Fruit fly (Drosophila melanogaster) whole organism, embryonic: ENCODE results near the gene ric8a.
A peak's percentile ranks its signal among the peaks of the same experiment; 100 is the strongest.

Source experiments
- Ada2b ChIP-seq: fragments of 200-800 bp; sonication (Bioruptor generic); IDR thresholded peaks from 2 replicates; pipeline ENCODE4 v1.3.6; 2022; ENCODE audit warnings: missing biosample characterization, missing genetic modification characterization
- Bteb2 ChIP-seq: fragments of 200-800 bp; sonication (Bioruptor generic); optimal IDR thresholded peaks from 2 replicates; lab custom pipeline; 2016; ENCODE audit warnings: missing biosample characterization, missing genetic modification characterization
- CG10147 ChIP-seq: fragments of 200-800 bp; sonication (Bioruptor generic); optimal IDR thresholded peaks from 2 replicates; lab custom pipeline; 2019; ENCODE audit warnings: missing biosample characterization, mild to moderate bottlenecking, missing genetic modification characterization, moderate library complexity
- CG10267 ChIP-seq: fragments of 200-800 bp; sonication (Bioruptor generic); optimal IDR thresholded peaks from 2 replicates; lab custom pipeline; 2018; ENCODE audit warnings: missing biosample characterization, mild to moderate bottlenecking, missing genetic modification characterization, moderate library complexity
- CG10431 ChIP-seq: fragments of 200-800 bp; sonication (Bioruptor generic); optimal IDR thresholded peaks from 3 replicates; lab custom pipeline; 2018; ENCODE audit warnings: missing biosample characterization, mild to moderate bottlenecking, missing genetic modification characterization
- CG12236 ChIP-seq: fragments of 200-800 bp; sonication (Bioruptor generic); optimal IDR thresholded peaks from 2 replicates; lab custom pipeline; 2016; ENCODE audit warnings: missing biosample characterization, missing genetic modification characterization
- CG12942 ChIP-seq: fragments of 200-800 bp; sonication (Bioruptor generic); optimal IDR thresholded peaks from 3 replicates; lab custom pipeline; 2016; ENCODE audit warnings: missing biosample characterization, missing genetic modification characterization
- CG13296 ChIP-seq: fragments of 200-800 bp; sonication (Bioruptor generic); optimal IDR thresholded peaks from 3 replicates; lab custom pipeline; 2018; ENCODE audit warnings: missing biosample characterization, mild to moderate bottlenecking, missing genetic modification characterization
- CG13424 ChIP-seq: fragments of 200-800 bp; sonication (Bioruptor generic); optimal IDR thresholded peaks from 2 replicates; lab custom pipeline; 2019; ENCODE audit warnings: missing biosample characterization, mild to moderate bottlenecking, missing genetic modification characterization, moderate library complexity
- CG13775 ChIP-seq: fragments of 200-800 bp; sonication (Bioruptor generic); optimal IDR thresholded peaks from 3 replicates; lab custom pipeline; 2017; ENCODE audit warnings: missing biosample characterization, mild to moderate bottlenecking, missing genetic modification characterization
- CG15269 ChIP-seq: fragments of 200-800 bp; sonication (Bioruptor generic); optimal IDR thresholded peaks from 2 replicates; lab custom pipeline; 2018; ENCODE audit warnings: missing biosample characterization, mild to moderate bottlenecking, missing genetic modification characterization, moderate library complexity
- CG15601 ChIP-seq: fragments of 200-800 bp; sonication (Bioruptor generic); optimal IDR thresholded peaks from 3 replicates; lab custom pipeline; 2019; ENCODE audit warnings: missing biosample characterization, mild to moderate bottlenecking, missing genetic modification characterization, moderate library complexity
- CG1603 ChIP-seq: fragments of 200-800 bp; sonication (Bioruptor generic); optimal IDR thresholded peaks from 2 replicates; lab custom pipeline; 2019; ENCODE audit warnings: missing biosample characterization, mild to moderate bottlenecking, missing genetic modification characterization, moderate library complexity
- CG17186 ChIP-seq: fragments of 200-800 bp; sonication (Bioruptor generic); optimal IDR thresholded peaks from 3 replicates; lab custom pipeline; 2017; ENCODE audit warnings: missing biosample characterization, missing genetic modification reagents, missing genetic modification characterization
- CG30431 ChIP-seq: fragments of 200-800 bp; sonication (Bioruptor generic); optimal IDR thresholded peaks from 2 replicates; lab custom pipeline; 2017; ENCODE audit warnings: missing biosample characterization, missing genetic modification characterization
- CG3281 ChIP-seq: fragments of 200-800 bp; sonication (Bioruptor generic); optimal IDR thresholded peaks from 3 replicates; lab custom pipeline; 2017; ENCODE audit warnings: missing biosample characterization, mild to moderate bottlenecking, missing genetic modification characterization
- CG6654 ChIP-seq: fragments of 200-800 bp; sonication (Bioruptor generic); optimal IDR thresholded peaks from 2 replicates; lab custom pipeline; 2017; ENCODE audit warnings: missing biosample characterization, mild to moderate bottlenecking, missing genetic modification characterization
- CG6813 ChIP-seq: fragments of 200-800 bp; sonication (Bioruptor generic); optimal IDR thresholded peaks from 2 replicates; lab custom pipeline; 2017; ENCODE audit warnings: missing biosample characterization, missing genetic modification characterization, mild to moderate bottlenecking, moderate library complexity, missing genetic modification reagents
- CG7372 ChIP-seq: fragments of 200-800 bp; sonication (Bioruptor generic); IDR thresholded peaks from 2 replicates; pipeline ENCODE4 v1.3.6; 2022; ENCODE audit warnings: missing biosample characterization, missing genetic modification characterization
- CG8359 ChIP-seq: fragments of 200-800 bp; sonication (Bioruptor generic); optimal IDR thresholded peaks from 2 replicates; lab custom pipeline; 2017; ENCODE audit warnings: missing biosample characterization, mild to moderate bottlenecking, missing genetic modification characterization, borderline replicate concordance
- CG8388 ChIP-seq: fragments of 200-800 bp; sonication (Bioruptor generic); optimal IDR thresholded peaks from 2 replicates; lab custom pipeline; 2019; ENCODE audit warnings: missing biosample characterization, mild to moderate bottlenecking, missing genetic modification characterization, moderate library complexity
- CG9727 ChIP-seq: fragments of 200-800 bp; sonication (Bioruptor generic); optimal IDR thresholded peaks from 3 replicates; lab custom pipeline; 2017; ENCODE audit warnings: missing biosample characterization, mild to moderate bottlenecking, missing genetic modification characterization
- CkIIα-i1 ChIP-seq: fragments of 200-800 bp; sonication (Bioruptor generic); IDR thresholded peaks from 2 replicates; pipeline ENCODE4 v1.3.6; 2022; ENCODE audit warnings: missing biosample characterization, missing genetic modification characterization
- D19A ChIP-seq: fragments of 200-800 bp; optimal IDR thresholded peaks from 3 replicates; lab custom pipeline; 2019; ENCODE audit warnings: missing biosample characterization, mild to moderate bottlenecking, missing genetic modification characterization, moderate library complexity
- Gsc ChIP-seq: fragments of 200-800 bp; sonication (Bioruptor generic); IDR thresholded peaks from 2 replicates; pipeline ENCODE4 v1.3.6; 2022; ENCODE audit warnings: missing biosample characterization, missing genetic modification characterization
- H15 ChIP-seq: fragments of 200-800 bp; sonication (Bioruptor generic); IDR thresholded peaks from 3 replicates; pipeline ENCODE4 v1.3.6; 2022; ENCODE audit warnings: missing biosample characterization, missing genetic modification characterization
- HmgZ ChIP-seq: fragments of 200-800 bp; sonication (Bioruptor generic); optimal IDR thresholded peaks from 2 replicates; lab custom pipeline; 2018; ENCODE audit warnings: missing biosample characterization, mild to moderate bottlenecking, missing genetic modification characterization
- Hr3 ChIP-seq: fragments of 200-800 bp; sonication (Bioruptor generic); optimal IDR thresholded peaks from 3 replicates; lab custom pipeline; 2016; ENCODE audit warnings: missing biosample characterization, missing genetic modification characterization
- Mad ChIP-seq: fragments of 200-800 bp; sonication (Bioruptor generic); optimal IDR thresholded peaks from 2 replicates; lab custom pipeline; 2016; ENCODE audit warnings: missing biosample characterization, missing genetic modification characterization
- Oli ChIP-seq: fragments of 200-800 bp; sonication (Bioruptor generic); optimal IDR thresholded peaks from 2 replicates; lab custom pipeline; 2018; ENCODE audit warnings: missing biosample characterization, mild to moderate bottlenecking, missing genetic modification characterization, moderate library complexity
- Ptx1 ChIP-seq: fragments of 200-800 bp; sonication (Bioruptor generic); IDR thresholded peaks from 2 replicates; pipeline ENCODE4 v1.3.6; 2022; ENCODE audit warnings: missing biosample characterization, missing genetic modification characterization
- Rx ChIP-seq: fragments of 200-800 bp; sonication (Bioruptor generic); IDR thresholded peaks from 2 replicates; pipeline ENCODE4 v1.3.6; 2022; ENCODE audit warnings: missing biosample characterization, missing genetic modification characterization
- Xbp1 ChIP-seq: fragments of 200-800 bp; sonication (Bioruptor generic); optimal IDR thresholded peaks from 3 replicates; lab custom pipeline; 2016; ENCODE audit warnings: missing biosample characterization, mild to moderate bottlenecking, missing genetic modification characterization
- ash1 ChIP-seq: fragments of 200-800 bp; sonication (Bioruptor generic); optimal IDR thresholded peaks from 2 replicates; lab custom pipeline; 2018; ENCODE audit warnings: missing biosample characterization, mild to moderate bottlenecking, missing genetic modification characterization
- cad ChIP-seq: fragments of >200 bp; optimal IDR thresholded peaks from 2 replicates; lab custom pipeline; 2017; ENCODE audit warnings: missing biosample characterization, missing genetic modification characterization
- cwo ChIP-seq: fragments of 200-800 bp; sonication (Bioruptor generic); optimal IDR thresholded peaks from 3 replicates; lab custom pipeline; 2017; ENCODE audit warnings: missing biosample characterization, missing genetic modification characterization, mild to moderate bottlenecking, moderate library complexity, missing genetic modification reagents
- disco-r ChIP-seq: fragments of 200-800 bp; sonication (Bioruptor generic); optimal IDR thresholded peaks from 2 replicates; lab custom pipeline; 2016; ENCODE audit warnings: missing biosample characterization, missing genetic modification characterization
- fd3F ChIP-seq: fragments of 200-800 bp; sonication (Bioruptor generic); optimal IDR thresholded peaks from 2 replicates; lab custom pipeline; 2018; ENCODE audit warnings: missing biosample characterization, mild to moderate bottlenecking, missing genetic modification characterization, moderate library complexity
- fd64A ChIP-seq: fragments of 200-800 bp; sonication (Bioruptor generic); optimal IDR thresholded peaks from 3 replicates; lab custom pipeline; 2018; ENCODE audit warnings: missing biosample characterization, mild to moderate bottlenecking, missing genetic modification characterization
- gem ChIP-seq: fragments of 200-800 bp; sonication (Bioruptor generic); optimal IDR thresholded peaks from 2 replicates; lab custom pipeline; 2019; ENCODE audit warnings: missing biosample characterization, mild to moderate bottlenecking, missing genetic modification characterization, moderate library complexity
- her ChIP-seq: fragments of 200-800 bp; sonication (Bioruptor generic); optimal IDR thresholded peaks from 2 replicates; lab custom pipeline; 2016; ENCODE audit warnings: missing biosample characterization, missing genetic modification characterization
- luna ChIP-seq: fragments of 200-800 bp; sonication (Bioruptor generic); optimal IDR thresholded peaks from 2 replicates; lab custom pipeline; 2016; ENCODE audit warnings: missing biosample characterization, missing genetic modification characterization
- nau ChIP-seq: fragments of 200-800 bp; sonication (Bioruptor generic); optimal IDR thresholded peaks from 3 replicates; lab custom pipeline; 2017; ENCODE audit warnings: missing biosample characterization, mild to moderate bottlenecking, missing genetic modification characterization, missing genetic modification reagents
- pfk ChIP-seq: fragments of 200-800 bp; sonication (Bioruptor generic); optimal IDR thresholded peaks from 2 replicates; lab custom pipeline; 2018; ENCODE audit warnings: missing biosample characterization, mild to moderate bottlenecking, missing genetic modification characterization, moderate library complexity
- prd ChIP-seq, 3 experiments: fragments of >200 bp in 2 of 3; fragments of 200-800 bp in 1 of 3; sonication (Bioruptor generic) in 1 of 3; optimal IDR thresholded peaks in 2 of 3; IDR thresholded peaks in 1 of 3; 2 replicates in 2 of 3; 3 replicates in 1 of 3; pipeline versions ENCODE4 v1.3.6 to Lab custom; 2017 to 2022; ENCODE audit warnings: missing biosample characterization in 1 of 3, missing genetic modification characterization in 1 of 3
- ranshi ChIP-seq: fragments of 200-800 bp; sonication (Bioruptor generic); IDR thresholded peaks from 2 replicates; pipeline ENCODE4 v1.3.6; 2022; ENCODE audit warnings: missing biosample characterization, missing genetic modification characterization
- rib ChIP-seq: fragments of 200-800 bp; sonication (Bioruptor generic); IDR thresholded peaks from 2 replicates; pipeline ENCODE4 v1.3.6; 2022; ENCODE audit warnings: missing biosample characterization, missing genetic modification characterization
- run ChIP-seq: fragments of 200-800 bp; sonication (Bioruptor generic); optimal IDR thresholded peaks from 3 replicates; lab custom pipeline; 2018; ENCODE audit warnings: missing biosample characterization, mild to moderate bottlenecking, missing genetic modification characterization
- scrt ChIP-seq: fragments of 200-800 bp; sonication (Bioruptor generic); optimal IDR thresholded peaks from 2 replicates; lab custom pipeline; 2018; ENCODE audit warnings: missing biosample characterization, mild to moderate bottlenecking, missing genetic modification characterization, moderate library complexity
- twi ChIP-seq: fragments of 200-800 bp; optimal IDR thresholded peaks from 2 replicates; lab custom pipeline; 2019; ENCODE audit warnings: missing biosample characterization, mild to moderate bottlenecking, missing genetic modification characterization, moderate library complexity

Gene ric8a

DNA sequence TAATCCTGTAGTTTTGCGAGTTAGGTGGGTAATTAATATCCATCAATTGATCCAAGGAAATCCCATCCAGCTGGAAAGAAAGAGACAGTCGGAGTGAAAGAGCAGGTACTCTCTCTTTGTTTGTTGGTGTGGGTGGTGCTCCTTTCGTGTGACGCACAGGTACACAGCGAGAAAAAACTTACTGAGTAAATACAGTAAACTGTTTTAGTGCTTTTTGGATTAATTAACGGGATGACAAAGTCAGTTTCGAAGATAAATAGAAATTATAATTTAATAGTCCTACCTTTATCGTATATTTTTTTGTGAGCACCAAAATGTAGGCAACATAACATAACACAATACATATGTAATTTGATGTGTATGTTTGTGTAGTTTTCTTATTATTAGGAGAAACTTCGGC, 7.9 kb upstream of the ric8a start (continued):
- TF ChIP-seq luna (GFP tag; lab: Kevin White, UChicago) (no peak), scrt (no peak), CG13775 (GFP tag; lab: Kevin White, UChicago) (peak; percentile 22), CG17186 (GFP tag; lab: Kevin White, UChicago) (no peak), Gsc (GFP tag; lab: Robert Waterston, UW) (no peak), CG6654 (no peak), ranshi (0 out of 2 replicates have a peak, but pooled peaks have one; percentile 28), CG15601 (tag; lab: Kevin White, UChicago) (no peak), Hr3 (GFP tag; lab: Kevin White, UChicago) (peak; percentile 26), rib (GFP tag; lab: Robert Waterston, UW) (no peak), gem (tag; lab: Kevin White, UChicago) (peak; percentile 59), CG7372 (GFP tag; lab: Robert Waterston, UW) (no peak), CG3281 (GFP tag; lab: Kevin White, UChicago) (no peak), CG13424 (tag; lab: Kevin White, UChicago) (peak; percentile 14), pfk (GFP tag; lab: Kevin White, UChicago) (no peak), CG13296 (GFP tag; lab: Kevin White, UChicago) (no peak), Oli (tag; lab: Kevin White, UChicago) (no peak), run (tag; lab: Kevin White, UChicago) (no peak), nau (GFP tag; lab: Kevin White, UChicago) (no peak), CG1603 (tag; lab: Kevin White, UChicago) (peak; percentile 22), Rx (GFP tag; lab: Robert Waterston, UW) (no peak), cwo (no peak), HmgZ (tag; lab: Kevin White, UChicago) (no peak), her (GFP tag; lab: Kevin White, UChicago) (no peak), CG12236 (GFP tag; lab: Kevin White, UChicago) (no peak), fd64A (no peak), Ptx1 (GFP tag; lab: Robert Waterston, UW) (0 out of 2 replicates have a peak, but pooled peaks have one; percentile 25), Mad (no peak), CG10147 (GFP tag; lab: Kevin White, UChicago) (no peak), CG10431 (GFP tag; lab: Kevin White, UChicago) (no peak), CG10267 (tag; lab: Kevin White, UChicago) (peak; percentile 32), CG12942 (GFP tag; lab: Kevin White, UChicago) (no peak), CG30431 (GFP tag; lab: Kevin White, UChicago) (no peak), CG6813 (no peak), CG9727 (GFP tag; lab: Kevin White, UChicago) (peak; percentile 33), twi (tag; lab: Kevin White, UChicago) (no peak), Bteb2 (no peak), prd (optimal IDR thresholded peaks at IDR 0.05; lab: Kevin White, UChicago) (no peak), prd (GFP tag; IDR thresholded peaks at IDR 0.05; lab: Robert Waterston, UW) (peak; percentile 53; the same call in 2 of the 3 replicates), CkIIα-i1 (GFP tag; lab: Robert Waterston, UW) (no peak), H15 (GFP tag; lab: Robert Waterston, UW) (no peak), Ada2b (0 out of 2 replicates have a peak, but pooled peaks have one; percentile 16), disco-r (GFP tag; lab: Kevin White, UChicago) (no peak), Xbp1 (peak; percentile 5), ash1 (GFP tag; lab: Kevin White, UChicago) (no peak), cad (GFP tag; lab: Kevin White, UChicago) (no peak), CG8388 (GFP tag; lab: Kevin White, UChicago) (peak; percentile 13), fd3F (GFP tag; lab: Kevin White, UChicago) (no peak), CG15269 (tag; lab: Kevin White, UChicago) (no peak), CG8359 (GFP tag; lab: Kevin White, UChicago) (no peak), D19A (peak; percentile 8)
